Worm (Caenorhabditis elegans): ENCODE results near the gene sftb-6.

ce11 chrII:61013-61412, 37.2 kb upstream of the sftb-6 start, which contains the start of gene C23H3.2:
- no peak for TF ChIP-seq ama-1 (optimal IDR thresholded peaks at IDR 0.05)
- no peak for TF ChIP-seq hnd-1 (tag; optimal IDR thresholded peaks at IDR 0.05)
